Worm (Caenorhabditis elegans): ENCODE data around the gene ceh-54.

DNA sequence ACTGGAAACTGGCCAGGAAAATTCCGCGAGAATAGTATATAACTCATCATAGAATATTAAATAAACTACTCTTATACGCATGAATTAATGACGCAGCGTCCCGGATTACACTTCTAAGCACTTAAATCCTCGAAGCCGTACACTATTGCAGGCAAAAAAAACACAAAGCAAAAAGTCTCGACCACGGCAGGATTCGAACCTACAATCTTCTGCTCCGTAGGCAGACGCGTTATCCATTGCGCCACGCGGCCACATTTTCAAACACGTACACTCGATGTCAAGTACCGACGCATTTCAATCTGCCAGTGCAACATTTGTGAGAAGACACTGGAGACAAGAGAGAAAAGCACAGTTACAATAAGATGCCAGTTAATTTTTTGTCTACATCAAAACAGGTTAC, 25.9 kb upstream of the ceh-54 start:
- TF ChIP-seq skn-1 (tag; optimal IDR thresholded peaks at IDR 0.05) (peak; percentile 15), ztf-4 (tag; optimal IDR thresholded peaks at IDR 0.05) (no peak), nhr-28 (tag; optimal IDR thresholded peaks at IDR 0.05) (no peak), unc-62 (GFP tag; optimal IDR thresholded peaks at IDR 0.05) (no peak), fos-1 (tag; optimal IDR thresholded peaks at IDR 0.05) (no peak), nhr-76 (tag; optimal IDR thresholded peaks at IDR 0.05) (no peak), pha-4 (tag; optimal IDR thresholded peaks at IDR 0.05) (peak; percentile 50), daf-12 (tag; optimal IDR thresholded peaks at IDR 0.05) (no peak)

All from whole organism, L3 larva.